Worm (Caenorhabditis elegans) whole organism, L2 larva: ENCODE data around the gene T09F3.4.

Source experiments
- C34F6.9 ChIP-seq: fragments of 150-350 bp; optimal IDR thresholded peaks from 2 replicates; lab custom pipeline; 2014; ENCODE audit warnings: missing biosample characterization, missing genetic modification characterization
- F13H6.1 ChIP-seq: sonication (generic microtip); optimal IDR thresholded peaks from 2 replicates; lab custom pipeline; 2016; ENCODE audit warnings: missing genetic modification characterization, missing compliant biosample characterization
- R02D3.7 ChIP-seq: fragments of 150-350 bp; optimal IDR thresholded peaks from 2 replicates; lab custom pipeline; 2014; ENCODE audit warnings: missing biosample characterization, missing genetic modification characterization
- Y55F3AM.14 ChIP-seq: fragments of 200-800 bp; sonication (Bioruptor generic); optimal IDR thresholded peaks from 2 replicates; lab custom pipeline; 2018; ENCODE audit warnings: mild to moderate bottlenecking, missing genetic modification characterization, missing compliant biosample characterization
- ZK546.5 ChIP-seq: sonication (generic microtip); optimal IDR thresholded peaks from 2 replicates; lab custom pipeline; 2017; ENCODE audit warnings: missing biosample characterization, missing genetic modification characterization
- alr-1 ChIP-seq: fragments of 150-350 bp; optimal IDR thresholded peaks from 2 replicates; lab custom pipeline; 2014; ENCODE audit warnings: missing biosample characterization, missing genetic modification characterization
- aly-2 ChIP-seq: fragments of 150-350 bp; optimal IDR thresholded peaks from 2 replicates; lab custom pipeline; 2014; ENCODE audit warnings: missing biosample characterization, missing genetic modification characterization
- ama-1 ChIP-seq: fragments of 150-350 bp; optimal IDR thresholded peaks from 2 replicates; lab custom pipeline; 2018; ENCODE audit warnings: inconsistent platforms
- blmp-1 ChIP-seq: sonication (generic microtip); optimal IDR thresholded peaks from 2 replicates; lab custom pipeline; 2017; ENCODE audit warnings: missing genetic modification characterization, mild to moderate bottlenecking, missing compliant biosample characterization, antibody characterized with exemption, moderate library complexity; ENCODE audit not compliant: insufficient read depth
- ceh-16 ChIP-seq: fragments of 150-350 bp; optimal IDR thresholded peaks from 2 replicates; lab custom pipeline; 2014; ENCODE audit warnings: missing biosample characterization, missing genetic modification characterization
- ceh-82 ChIP-seq: fragments of 150-350 bp; optimal IDR thresholded peaks from 2 replicates; lab custom pipeline; 2014; ENCODE audit warnings: missing biosample characterization, missing genetic modification characterization
- crh-2 ChIP-seq: sonication (generic microtip); optimal IDR thresholded peaks from 2 replicates; lab custom pipeline; 2017; ENCODE audit warnings: missing biosample characterization, missing genetic modification characterization
- dmd-4 ChIP-seq: sonication (generic microtip); optimal IDR thresholded peaks from 2 replicates; lab custom pipeline; 2017; ENCODE audit warnings: missing biosample characterization, missing genetic modification characterization
- egl-27 ChIP-seq: sonication (generic microtip); optimal IDR thresholded peaks from 3 replicates; lab custom pipeline; 2017; ENCODE audit warnings: missing biosample characterization, missing genetic modification reagents, missing genetic modification characterization
- elt-1 ChIP-seq: fragments of 150-350 bp; optimal IDR thresholded peaks from 2 replicates; lab custom pipeline; 2014; ENCODE audit warnings: missing biosample characterization, missing genetic modification characterization
- elt-3 ChIP-seq: sonication (generic microtip); optimal IDR thresholded peaks from 2 replicates; lab custom pipeline; 2017; ENCODE audit warnings: missing biosample characterization, missing genetic modification characterization
- fos-1 ChIP-seq: fragments of 150-350 bp; optimal IDR thresholded peaks from 2 replicates; lab custom pipeline; 2014; ENCODE audit warnings: missing biosample characterization, missing genetic modification characterization
- gmeb-1 ChIP-seq: fragments of 150-350 bp; optimal IDR thresholded peaks from 2 replicates; lab custom pipeline; 2014; ENCODE audit warnings: missing biosample characterization, missing genetic modification characterization
- lin-11 ChIP-seq: fragments of 150-350 bp; sonication (generic microtip); optimal IDR thresholded peaks from 2 replicates; lab custom pipeline; 2014; ENCODE audit warnings: missing biosample characterization, missing genetic modification characterization, inconsistent platforms, mixed read lengths
- lin-13 ChIP-seq: fragments of 150-350 bp; optimal IDR thresholded peaks from 2 replicates; lab custom pipeline; 2014; ENCODE audit warnings: missing biosample characterization, missing genetic modification reagents, missing genetic modification characterization
- lin-39 ChIP-seq: fragments of 150-350 bp; optimal IDR thresholded peaks from 2 replicates; lab custom pipeline; 2014; ENCODE audit warnings: missing biosample characterization, missing genetic modification reagents, missing genetic modification characterization
- lsy-2 ChIP-seq, 2 experiments: fragments of 150-350 bp in 1 of 2; sonication (generic microtip) in 1 of 2; optimal IDR thresholded peaks; 2 replicates each; lab custom pipeline; 2014 to 2017; ENCODE audit warnings: missing biosample characterization in 2 of 2, missing genetic modification characterization in 2 of 2
- mab-5 ChIP-seq: fragments of 150-350 bp; optimal IDR thresholded peaks from 2 replicates; lab custom pipeline; 2014; ENCODE audit warnings: missing biosample characterization, missing genetic modification characterization
- mbf-1 ChIP-seq: sonication (generic microtip); optimal IDR thresholded peaks from 2 replicates; lab custom pipeline; 2017; ENCODE audit warnings: missing biosample characterization, missing genetic modification characterization
- mdl-1 ChIP-seq, 2 experiments: fragments of 150-350 bp in 1 of 2; sonication (generic microtip) in 1 of 2; optimal IDR thresholded peaks; 2 replicates each; lab custom pipeline; 2017; ENCODE audit warnings: missing biosample characterization in 2 of 2, missing genetic modification characterization in 2 of 2
- nhr-10 ChIP-seq: sonication (generic microtip); optimal IDR thresholded peaks from 2 replicates; lab custom pipeline; 2017; ENCODE audit warnings: missing biosample characterization, missing genetic modification characterization
- nhr-11 ChIP-seq: fragments of 150-350 bp; optimal IDR thresholded peaks from 2 replicates; lab custom pipeline; 2014; ENCODE audit warnings: missing biosample characterization, missing genetic modification characterization
- nhr-12 ChIP-seq: fragments of 150-350 bp; optimal IDR thresholded peaks from 2 replicates; lab custom pipeline; 2014; ENCODE audit warnings: missing biosample characterization, missing genetic modification characterization
- nhr-129 ChIP-seq: fragments of 150-350 bp; optimal IDR thresholded peaks from 2 replicates; lab custom pipeline; 2014; ENCODE audit warnings: missing biosample characterization, missing genetic modification characterization
- nhr-21 ChIP-seq: fragments of 150-350 bp; optimal IDR thresholded peaks from 2 replicates; lab custom pipeline; 2014; ENCODE audit warnings: missing biosample characterization, missing genetic modification characterization
- nhr-23 ChIP-seq: fragments of 150-350 bp; optimal IDR thresholded peaks from 2 replicates; lab custom pipeline; 2014; ENCODE audit warnings: missing biosample characterization, missing genetic modification reagents, missing genetic modification characterization
- nhr-237 ChIP-seq: fragments of 150-350 bp; optimal IDR thresholded peaks from 2 replicates; lab custom pipeline; 2014; ENCODE audit warnings: missing biosample characterization, missing genetic modification characterization
- nhr-25 ChIP-seq: fragments of 150-350 bp; sonication (generic microtip); optimal IDR thresholded peaks from 3 replicates; lab custom pipeline; 2014; ENCODE audit warnings: missing biosample characterization, missing genetic modification characterization
- nhr-6 ChIP-seq: fragments of 150-350 bp; optimal IDR thresholded peaks from 2 replicates; lab custom pipeline; 2014; ENCODE audit warnings: missing biosample characterization, missing genetic modification characterization
- nhr-77 ChIP-seq: fragments of 150-350 bp; optimal IDR thresholded peaks from 2 replicates; lab custom pipeline; 2014; ENCODE audit warnings: missing biosample characterization, missing genetic modification characterization
- peb-1 ChIP-seq: fragments of 150-350 bp; optimal IDR thresholded peaks from 2 replicates; lab custom pipeline; 2014; ENCODE audit warnings: missing biosample characterization, missing genetic modification characterization
- sem-4 ChIP-seq: fragments of 150-350 bp; optimal IDR thresholded peaks from 2 replicates; lab custom pipeline; 2014; ENCODE audit warnings: missing biosample characterization, missing genetic modification reagents, missing genetic modification characterization
- skn-1 ChIP-seq: sonication (generic microtip); optimal IDR thresholded peaks from 2 replicates; lab custom pipeline; 2017; ENCODE audit warnings: missing biosample characterization, missing genetic modification characterization
- sma-3 ChIP-seq: sonication (generic microtip); optimal IDR thresholded peaks from 2 replicates; lab custom pipeline; 2016; ENCODE audit warnings: missing genetic modification reagents, missing genetic modification characterization, missing compliant biosample characterization
- sma-9 ChIP-seq, 2 experiments: fragments of 150-350 bp in 1 of 2; sonication (generic microtip) in 1 of 2; optimal IDR thresholded peaks; 2 replicates each; lab custom pipeline; 2014 to 2016; ENCODE audit warnings: missing genetic modification characterization in 2 of 2, mild to moderate bottlenecking in 1 of 2, missing biosample characterization in 1 of 2, missing compliant biosample characterization in 1 of 2, missing genetic modification reagents in 1 of 2, moderate library complexity in 1 of 2
- snpc-4 ChIP-seq: fragments of 150-350 bp; optimal IDR thresholded peaks from 2 replicates; lab custom pipeline; 2014; ENCODE audit warnings: missing biosample characterization, missing genetic modification characterization
- unc-39 ChIP-seq: fragments of 150-350 bp; optimal IDR thresholded peaks from 2 replicates; lab custom pipeline; 2014; ENCODE audit warnings: missing biosample characterization, missing genetic modification characterization
- unc-55 ChIP-seq: fragments of 150-350 bp; sonication (generic microtip); optimal IDR thresholded peaks from 3 replicates; lab custom pipeline; 2014; ENCODE audit warnings: missing biosample characterization, missing genetic modification reagents, missing genetic modification characterization
- unc-62 ChIP-seq: fragments of 150-350 bp; optimal IDR thresholded peaks from 2 replicates; lab custom pipeline; 2014; ENCODE audit warnings: missing biosample characterization, missing genetic modification reagents, missing genetic modification characterization
- zag-1 ChIP-seq: fragments of 150-350 bp; optimal IDR thresholded peaks from 2 replicates; lab custom pipeline; 2014; ENCODE audit warnings: missing biosample characterization, missing genetic modification characterization
- ztf-1 ChIP-seq: fragments of 200-800 bp; sonication (Bioruptor generic); conservative IDR thresholded peaks from 2 replicates; pipeline ENCODE4 v1.3.6; 2022; ENCODE audit warnings: missing genetic modification characterization, missing compliant biosample characterization
- ztf-11 ChIP-seq: sonication (generic microtip); optimal IDR thresholded peaks from 2 replicates; lab custom pipeline; 2017; ENCODE audit warnings: missing biosample characterization, missing genetic modification characterization
- ztf-4 ChIP-seq: fragments of 150-350 bp; optimal IDR thresholded peaks from 2 replicates; lab custom pipeline; 2014; ENCODE audit warnings: missing biosample characterization, missing genetic modification characterization

The T09F3.4 gene

DNA sequence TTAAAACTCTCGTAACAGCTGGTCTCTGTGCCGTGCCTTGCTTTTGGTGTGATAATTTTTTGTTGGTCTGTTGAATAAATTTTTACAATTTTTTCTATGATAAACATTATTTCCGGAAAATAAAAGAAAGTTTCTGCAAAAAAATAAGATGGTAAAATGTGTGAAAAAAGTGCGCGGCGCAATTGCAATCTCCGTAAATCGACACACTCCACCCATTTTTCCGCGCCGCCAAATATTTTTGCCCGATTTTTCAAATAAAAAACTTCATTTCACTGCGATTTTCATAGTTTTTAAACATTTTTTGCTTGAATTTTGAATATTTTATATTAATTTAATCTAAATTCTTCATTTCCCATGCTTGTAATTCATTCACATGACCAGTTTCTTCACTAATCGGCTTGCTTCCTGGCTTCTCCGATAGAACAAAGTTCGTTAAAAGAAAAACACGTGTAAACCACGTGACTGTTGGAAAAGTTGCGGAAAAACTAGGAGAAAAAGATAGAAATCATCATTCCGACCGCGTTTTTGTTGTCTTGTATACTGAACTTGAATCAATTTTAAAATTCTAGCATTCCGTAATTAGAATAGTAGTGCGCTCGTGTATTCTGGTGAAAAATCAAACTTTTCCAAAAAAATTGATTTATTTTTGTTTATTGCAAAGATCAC lies 7.3 kb upstream of the T09F3.4 start (continued):
- peak; percentile 83 for TF ChIP-seq sma-3 (GFP tag; lab: Kevin White, UChicago)
- TF ChIP-seq elt-3 (tag; lab: Kevin White, UChicago), result no peak
- TF ChIP-seq nhr-23 (tag; lab: Kevin White, UChicago), result no peak
- TF ChIP-seq crh-2, result peak; percentile 73
- no peak for TF ChIP-seq nhr-237 (tag; lab: Kevin White, UChicago)
- TF ChIP-seq ztf-11 (tag; lab: Kevin White, UChicago), result no peak
- TF ChIP-seq elt-1 (tag; lab: Kevin White, UChicago), result no peak
- TF ChIP-seq nhr-77 (tag; lab: Kevin White, UChicago), result no peak
- peak; percentile 76 for TF ChIP-seq C34F6.9 (tag; lab: Kevin White, UChicago)
- TF ChIP-seq lsy-2 (tag; optimal IDR thresholded peaks at IDR 0.05; lab: Kevin White, UChicago), result peak; percentile 14 to 86
- no peak for TF ChIP-seq nhr-12 (tag; lab: Kevin White, UChicago)
- no peak for TF ChIP-seq nhr-10 (tag; lab: Kevin White, UChicago)
- TF ChIP-seq nhr-25 (tag; lab: Kevin White, UChicago), result peak; percentile 76
- TF ChIP-seq R02D3.7 (tag; lab: Kevin White, UChicago), result peak; percentile 94
- TF ChIP-seq fos-1, result peak; percentile 64
- no peak for TF ChIP-seq Y55F3AM.14 (GFP tag; lab: Kevin White, UChicago)

DNA sequence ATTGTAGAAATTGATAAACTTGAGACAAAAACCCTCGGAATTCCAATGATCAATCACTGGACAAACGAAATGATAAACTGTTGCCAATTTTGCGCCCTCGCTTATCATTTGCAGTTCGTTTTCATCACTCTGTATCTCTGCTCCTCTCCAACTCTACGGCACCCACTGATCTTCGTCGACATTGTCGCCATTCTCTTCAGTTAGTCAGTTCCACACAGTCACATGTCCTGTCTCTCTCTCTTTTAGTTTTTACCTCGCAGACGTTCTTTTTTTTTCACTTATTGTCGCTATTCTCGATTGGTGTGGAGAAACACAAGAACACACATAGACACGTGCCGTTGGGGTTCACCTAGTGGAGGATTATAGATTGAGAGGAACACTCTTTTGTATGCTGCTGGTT lies 6.5 kb upstream of the T09F3.4 start:
- TF ChIP-seq zag-1 (no peak), unc-55 (GFP tag; lab: Kevin White, UChicago) (no peak), ceh-82 (tag; lab: Kevin White, UChicago) (no peak), lin-13 (GFP tag; lab: Kevin White, UChicago) (peak; percentile 52), lin-11 (tag; lab: Kevin White, UChicago) (no peak), unc-39 (tag; lab: Kevin White, UChicago) (no peak), sma-3 (GFP tag; lab: Kevin White, UChicago) (peak; percentile 90), Y55F3AM.14 (GFP tag; lab: Kevin White, UChicago) (peak; percentile 34), ZK546.5 (tag; lab: Kevin White, UChicago) (no peak), crh-2 (peak; percentile 74), unc-62 (GFP tag; lab: Kevin White, UChicago) (no peak), aly-2 (tag; lab: Kevin White, UChicago) (no peak), mdl-1 (tag; optimal IDR thresholded peaks at IDR 0.05; lab: Kevin White, UChicago) (peak; percentile 55 to 58), snpc-4 (tag; lab: Kevin White, UChicago) (peak; percentile 17), lin-39 (tag; lab: Kevin White, UChicago) (no peak), nhr-6 (tag; lab: Kevin White, UChicago) (peak; percentile 67), mbf-1 (no peak), nhr-237 (tag; lab: Kevin White, UChicago) (no peak), nhr-10 (tag; lab: Kevin White, UChicago) (no peak), ztf-4 (no peak), skn-1 (tag; lab: Kevin White, UChicago) (no peak), R02D3.7 (tag; lab: Kevin White, UChicago) (no peak), gmeb-1 (tag; lab: Kevin White, UChicago) (peak; percentile 56), ztf-11 (tag; lab: Kevin White, UChicago) (no peak), F13H6.1 (tag; lab: Kevin White, UChicago) (peak; percentile 79), sma-9 (GFP tag; optimal IDR thresholded peaks at IDR 0.05; lab: Kevin White, UChicago) (peak; percentile 89), sma-9 (tag; optimal IDR thresholded peaks at IDR 0.05; lab: Kevin White, UChicago) (no peak), sem-4 (tag; lab: Kevin White, UChicago) (peak; percentile 39), nhr-21 (tag; lab: Kevin White, UChicago) (peak; percentile 86), dmd-4 (tag; lab: Kevin White, UChicago) (no peak), ama-1 (lab: Kevin White, UChicago) (peak; percentile 61), nhr-12 (tag; lab: Kevin White, UChicago) (no peak), peb-1 (tag; lab: Kevin White, UChicago) (no peak), elt-3 (tag; lab: Kevin White, UChicago) (no peak), ceh-16 (no peak), mab-5 (tag; lab: Kevin White, UChicago) (no peak), nhr-11 (tag; lab: Kevin White, UChicago) (no peak), alr-1 (tag; lab: Kevin White, UChicago) (no peak), nhr-23 (tag; lab: Kevin White, UChicago) (no peak), elt-1 (tag; lab: Kevin White, UChicago) (no peak), nhr-25 (tag; lab: Kevin White, UChicago) (peak; percentile 83), blmp-1 (peak; percentile 86), nhr-77 (tag; lab: Kevin White, UChicago) (no peak), C34F6.9 (tag; lab: Kevin White, UChicago) (peak; percentile 39), ztf-1 (GFP tag; lab: Robert Waterston, UW) (no peak), fos-1 (peak; percentile 71), lsy-2 (tag; optimal IDR thresholded peaks at IDR 0.05; lab: Kevin White, UChicago) (peak in 1 of 2 experiments; percentile 65), egl-27 (tag; lab: Kevin White, UChicago) (no peak), nhr-129 (tag; lab: Kevin White, UChicago) (peak; percentile 63)
